Fruit fly (Drosophila melanogaster) whole organism, embryonic: ENCODE results near the gene CG46059.

ENCODE experiments used
- Bteb2 ChIP-seq: fragments of 200-800 bp; sonication (Bioruptor generic); optimal IDR thresholded peaks from 2 replicates; lab custom pipeline; 2016; ENCODE audit warnings: missing biosample characterization, missing genetic modification characterization
- CG10209 ChIP-seq: fragments of 200-800 bp; sonication (Bioruptor generic); optimal IDR thresholded peaks from 3 replicates; lab custom pipeline; 2017; ENCODE audit warnings: missing biosample characterization, mild to moderate bottlenecking, missing genetic modification characterization, missing genetic modification reagents
- CG10979 ChIP-seq: fragments of 200-800 bp; sonication (Bioruptor generic); optimal IDR thresholded peaks from 2 replicates; lab custom pipeline; 2018; ENCODE audit warnings: missing biosample characterization, mild to moderate bottlenecking, missing genetic modification characterization, moderate library complexity
- CG11398 ChIP-seq: fragments of 200-800 bp; sonication (Bioruptor generic); optimal IDR thresholded peaks from 2 replicates; lab custom pipeline; 2016; ENCODE audit warnings: missing biosample characterization, missing genetic modification characterization
- CG11560 ChIP-seq: fragments of 200-800 bp; sonication (Bioruptor generic); IDR thresholded peaks from 3 replicates; pipeline ENCODE4 v1.3.6; 2022; ENCODE audit warnings: missing biosample characterization, missing genetic modification characterization
- CG13775 ChIP-seq: fragments of 200-800 bp; sonication (Bioruptor generic); optimal IDR thresholded peaks from 3 replicates; lab custom pipeline; 2017; ENCODE audit warnings: missing biosample characterization, mild to moderate bottlenecking, missing genetic modification characterization
- CG17186 ChIP-seq: fragments of 200-800 bp; sonication (Bioruptor generic); optimal IDR thresholded peaks from 3 replicates; lab custom pipeline; 2017; ENCODE audit warnings: missing biosample characterization, missing genetic modification reagents, missing genetic modification characterization
- CG17359 ChIP-seq: fragments of 200-800 bp; sonication (Bioruptor generic); optimal IDR thresholded peaks from 3 replicates; lab custom pipeline; 2018; ENCODE audit warnings: missing biosample characterization, mild to moderate bottlenecking, missing genetic modification characterization, moderate library complexity
- CG17385 ChIP-seq: fragments of 200-800 bp; sonication (Bioruptor generic); optimal IDR thresholded peaks from 3 replicates; lab custom pipeline; 2018; ENCODE audit warnings: missing biosample characterization, mild to moderate bottlenecking, missing genetic modification characterization
- CG17612 ChIP-seq: fragments of 200-800 bp; sonication (Bioruptor generic); IDR thresholded peaks from 2 replicates; pipeline ENCODE4 v1.3.6; 2022; ENCODE audit warnings: missing biosample characterization, missing genetic modification characterization
- CG2120 ChIP-seq: fragments of 200-800 bp; sonication (Bioruptor generic); optimal IDR thresholded peaks from 3 replicates; lab custom pipeline; 2016; ENCODE audit warnings: missing biosample characterization, missing genetic modification characterization
- CG2199 ChIP-seq: fragments of 200-800 bp; sonication (Bioruptor generic); IDR thresholded peaks from 3 replicates; pipeline ENCODE4 v1.3.6; 2022; ENCODE audit warnings: missing biosample characterization, missing genetic modification characterization
- CG34422 ChIP-seq: fragments of 200-800 bp; sonication (Bioruptor generic); IDR thresholded peaks from 3 replicates; pipeline ENCODE4 v1.3.6; 2022; ENCODE audit warnings: missing biosample characterization, missing genetic modification characterization
- CG4360 ChIP-seq: fragments of 200-800 bp; sonication (Bioruptor generic); IDR thresholded peaks from 2 replicates; pipeline ENCODE4 v1.3.6; 2022; ENCODE audit warnings: missing biosample characterization, missing genetic modification characterization
- CG6254 ChIP-seq: fragments of 200-800 bp; sonication (Bioruptor generic); optimal IDR thresholded peaks from 3 replicates; lab custom pipeline; 2017; ENCODE audit warnings: mild to moderate bottlenecking, missing biosample characterization, missing genetic modification reagents, missing genetic modification characterization
- CG6654 ChIP-seq: fragments of 200-800 bp; sonication (Bioruptor generic); optimal IDR thresholded peaks from 2 replicates; lab custom pipeline; 2017; ENCODE audit warnings: missing biosample characterization, mild to moderate bottlenecking, missing genetic modification characterization
- CG7357 ChIP-seq: fragments of 200-800 bp; sonication (Bioruptor generic); IDR thresholded peaks from 3 replicates; pipeline ENCODE4 v1.3.6; 2022; ENCODE audit warnings: missing biosample characterization, missing genetic modification characterization
- CG7928 ChIP-seq: fragments of 200-800 bp; sonication (Bioruptor generic); optimal IDR thresholded peaks from 2 replicates; lab custom pipeline; 2017; ENCODE audit warnings: missing biosample characterization, mild to moderate bottlenecking, missing genetic modification characterization
- CG9215 ChIP-seq: fragments of 200-800 bp; sonication (Bioruptor generic); IDR thresholded peaks from 2 replicates; pipeline ENCODE4 v1.3.6; 2022; ENCODE audit warnings: missing biosample characterization, missing genetic modification characterization
- D ChIP-seq, 2 experiments: fragments of 200-800 bp in 1 of 2; fragments of >200 bp in 1 of 2; sonication (Bioruptor generic) in 1 of 2; optimal IDR thresholded peaks; 2 replicates in 1 of 2; 3 replicates in 1 of 2; lab custom pipeline; 2017; ENCODE audit warnings: mild to moderate bottlenecking in 1 of 2, missing biosample characterization in 1 of 2, missing genetic modification characterization in 1 of 2, missing genetic modification reagents in 1 of 2
- D19A ChIP-seq: fragments of 200-800 bp; optimal IDR thresholded peaks from 3 replicates; lab custom pipeline; 2019; ENCODE audit warnings: missing biosample characterization, mild to moderate bottlenecking, missing genetic modification characterization, moderate library complexity
- D19B ChIP-seq: fragments of 200-800 bp; sonication (Bioruptor generic); optimal IDR thresholded peaks from 2 replicates; lab custom pipeline; 2017; ENCODE audit warnings: missing biosample characterization, mild to moderate bottlenecking, missing genetic modification characterization
- Eip74EF ChIP-seq, 2 experiments: fragments of 200-800 bp in 1 of 2; fragments of >200 bp in 1 of 2; sonication (Bioruptor generic) in 1 of 2; optimal IDR thresholded peaks; 2 replicates each; lab custom pipeline; 2017 to 2019; ENCODE audit warnings: missing biosample characterization in 2 of 2, missing genetic modification characterization in 2 of 2, mild to moderate bottlenecking in 1 of 2, moderate library complexity in 1 of 2
- Elba2 ChIP-seq: fragments of 200-800 bp; sonication (Bioruptor generic); optimal IDR thresholded peaks from 3 replicates; lab custom pipeline; 2016; ENCODE audit warnings: missing biosample characterization, missing genetic modification characterization
- Hr3 ChIP-seq: fragments of 200-800 bp; sonication (Bioruptor generic); optimal IDR thresholded peaks from 3 replicates; lab custom pipeline; 2016; ENCODE audit warnings: missing biosample characterization, missing genetic modification characterization
- Hr51 ChIP-seq, 2 experiments: fragments of 200-800 bp; sonication (Bioruptor generic); optimal IDR thresholded peaks; 2 replicates in 1 of 2; 3 replicates in 1 of 2; lab custom pipeline; 2016 to 2018; ENCODE audit warnings: missing biosample characterization in 2 of 2, missing genetic modification characterization in 2 of 2, mild to moderate bottlenecking in 1 of 2, moderate library complexity in 1 of 2
- Lpt ChIP-seq: fragments of >200 bp; optimal IDR thresholded peaks from 2 replicates; lab custom pipeline; 2018; ENCODE audit warnings: missing biosample characterization, missing genetic modification characterization
- Myb ChIP-seq: fragments of 200-800 bp; sonication (Bioruptor generic); optimal IDR thresholded peaks from 2 replicates; lab custom pipeline; 2016; ENCODE audit warnings: missing biosample characterization, missing genetic modification characterization
- Sox100B ChIP-seq: fragments of 200-800 bp; sonication (Bioruptor generic); optimal IDR thresholded peaks from 3 replicates; lab custom pipeline; 2018; ENCODE audit warnings: missing biosample characterization, mild to moderate bottlenecking, missing genetic modification characterization
- Taf1 ChIP-seq: fragments of 200-800 bp; sonication (Bioruptor generic); IDR thresholded peaks from 2 replicates; pipeline ENCODE4 v1.3.6; 2022; ENCODE audit warnings: missing biosample characterization, missing genetic modification characterization
- bbx ChIP-seq: fragments of 200-800 bp; sonication (Bioruptor generic); IDR thresholded peaks from 2 replicates; pipeline ENCODE4 v1.3.6; 2022; ENCODE audit warnings: missing biosample characterization, missing genetic modification characterization; ENCODE audit not compliant: partially characterized antibody
- crp ChIP-seq, 2 experiments: fragments of 200-800 bp; sonication (Bioruptor generic); optimal IDR thresholded peaks; 2 replicates in 1 of 2; 3 replicates in 1 of 2; lab custom pipeline; 2017; ENCODE audit warnings: missing biosample characterization in 2 of 2, missing genetic modification characterization in 2 of 2, mild to moderate bottlenecking in 1 of 2, moderate library complexity in 1 of 2
- dpn ChIP-seq, 2 experiments: fragments of 200-800 bp; sonication (Bioruptor generic); optimal IDR thresholded peaks; 3 replicates each; lab custom pipeline; 2016; ENCODE audit warnings: missing biosample characterization in 2 of 2, missing genetic modification characterization in 2 of 2
- fd102C ChIP-seq: fragments of 200-800 bp; sonication (Bioruptor generic); optimal IDR thresholded peaks from 2 replicates; lab custom pipeline; 2018; ENCODE audit warnings: missing biosample characterization, mild to moderate bottlenecking, missing genetic modification characterization, moderate library complexity
- gce ChIP-seq: fragments of 200-800 bp; sonication (Bioruptor generic); IDR thresholded peaks from 3 replicates; pipeline ENCODE4 v1.3.6; 2022; ENCODE audit warnings: missing biosample characterization, missing genetic modification characterization
- gem ChIP-seq: fragments of 200-800 bp; sonication (Bioruptor generic); optimal IDR thresholded peaks from 2 replicates; lab custom pipeline; 2019; ENCODE audit warnings: missing biosample characterization, mild to moderate bottlenecking, missing genetic modification characterization, moderate library complexity
- gsb ChIP-seq: fragments of 200-800 bp; sonication (Bioruptor generic); IDR thresholded peaks from 2 replicates; pipeline ENCODE4 v1.3.6; 2022; ENCODE audit warnings: missing biosample characterization, missing genetic modification characterization
- mirr ChIP-seq: fragments of 200-800 bp; sonication (Bioruptor generic); optimal IDR thresholded peaks from 3 replicates; lab custom pipeline; 2018; ENCODE audit warnings: missing biosample characterization, mild to moderate bottlenecking, missing genetic modification characterization
- pan ChIP-seq, 4 experiments: fragments of >200 bp in 3 of 4; fragments of 200-800 bp in 1 of 4; sonication (Bioruptor generic) in 1 of 4; optimal IDR thresholded peaks in 3 of 4; IDR thresholded peaks in 1 of 4; 2 replicates each; pipeline versions ENCODE4 v1.3.6 to Lab custom; 2017 to 2022; ENCODE audit warnings: missing biosample characterization in 2 of 4, missing genetic modification characterization in 2 of 4, mixed read lengths in 1 of 4
- repo ChIP-seq: fragments of 200-800 bp; sonication (Bioruptor generic); optimal IDR thresholded peaks from 2 replicates; lab custom pipeline; 2016; ENCODE audit warnings: missing biosample characterization, missing genetic modification characterization
- ro ChIP-seq: fragments of 200-800 bp; sonication (Bioruptor generic); IDR thresholded peaks from 2 replicates; pipeline ENCODE4 v1.3.6; 2022; ENCODE audit warnings: missing biosample characterization, missing genetic modification characterization
- sc ChIP-seq, 3 experiments: fragments of >200 bp in 2 of 3; fragments of 200-800 bp in 1 of 3; sonication (Bioruptor generic) in 1 of 3; optimal IDR thresholded peaks; 2 replicates in 2 of 3; 3 replicates in 1 of 3; lab custom pipeline; 2017; ENCODE audit warnings: mild to moderate bottlenecking in 1 of 3, missing biosample characterization in 1 of 3, missing genetic modification characterization in 1 of 3, missing genetic modification reagents in 1 of 3
- scrt ChIP-seq: fragments of 200-800 bp; sonication (Bioruptor generic); optimal IDR thresholded peaks from 2 replicates; lab custom pipeline; 2018; ENCODE audit warnings: missing biosample characterization, mild to moderate bottlenecking, missing genetic modification characterization, moderate library complexity
- shn ChIP-seq: fragments of 200-800 bp; sonication (Bioruptor generic); optimal IDR thresholded peaks from 3 replicates; lab custom pipeline; 2016; ENCODE audit warnings: missing biosample characterization, missing genetic modification characterization
- trh ChIP-seq: fragments of 200-800 bp; sonication (Bioruptor generic); optimal IDR thresholded peaks from 2 replicates; lab custom pipeline; 2016; ENCODE audit warnings: missing biosample characterization, missing genetic modification characterization
- vnd ChIP-seq: fragments of 200-800 bp; sonication (Bioruptor generic); IDR thresholded peaks from 3 replicates; pipeline ENCODE4 v1.3.6; 2022; ENCODE audit warnings: missing biosample characterization, missing genetic modification characterization; ENCODE audit not compliant: partially characterized antibody
- zfh2 ChIP-seq: fragments of 200-800 bp; sonication (Bioruptor generic); optimal IDR thresholded peaks from 2 replicates; lab custom pipeline; 2016; ENCODE audit warnings: missing biosample characterization, missing genetic modification characterization

The CG46059 gene

DNA sequence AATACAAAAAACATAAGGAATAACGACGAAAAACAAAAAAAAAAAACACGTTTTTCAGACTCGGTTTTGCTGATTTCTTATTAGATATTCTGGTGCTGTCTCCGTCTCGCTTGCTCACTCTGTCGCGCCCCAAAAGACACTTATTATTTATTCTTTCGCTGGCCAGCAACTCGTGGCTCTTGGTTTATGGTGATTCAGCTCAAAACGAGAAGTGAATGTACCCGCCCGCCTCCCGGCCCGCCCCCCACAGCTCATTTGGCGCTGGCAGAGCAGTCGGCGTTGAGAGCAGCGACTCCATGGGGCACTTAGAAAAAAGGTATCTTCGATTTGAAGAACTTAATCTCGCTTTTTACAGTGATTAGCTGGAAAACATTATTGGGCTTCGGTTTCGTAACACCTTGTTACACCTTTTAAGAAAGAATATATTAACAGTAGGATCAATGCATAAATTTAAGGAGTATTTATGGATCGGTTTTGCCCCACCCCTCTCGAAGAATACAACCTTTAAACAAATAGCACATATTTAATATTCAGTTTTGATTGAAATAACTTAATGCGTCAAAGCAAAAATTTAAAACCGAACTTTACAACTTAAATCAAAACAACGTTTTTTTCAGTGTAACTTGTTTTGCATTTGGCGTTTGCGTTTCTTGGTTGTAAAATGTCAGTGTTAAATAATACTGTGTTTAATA is 42.0 kb downstream of the CG46059 start (continued):
- peak; percentile 51 for TF ChIP-seq CG6654
- TF ChIP-seq D19B (GFP tag; lab: Kevin White, UChicago), result peak; percentile 72
- no peak for TF ChIP-seq Lpt (GFP tag; lab: Kevin White, UChicago)
- no peak for TF ChIP-seq vnd
- no peak for TF ChIP-seq CG4360
- peak; percentile 51 for TF ChIP-seq CG17359 (tag; lab: Kevin White, UChicago)
- TF ChIP-seq Sox100B (GFP tag; lab: Kevin White, UChicago), result peak; percentile 82
- no peak for TF ChIP-seq gce
- 0 out of 2 replicates have a peak, but pooled peaks have one; percentile 33 for TF ChIP-seq gsb (GFP tag; lab: Robert Waterston, UW)
- TF ChIP-seq trh, result peak; percentile 7
- no peak for TF ChIP-seq CG2199 (GFP tag; lab: Robert Waterston, UW)
- peak; percentile 81 for TF ChIP-seq CG10979 (tag; lab: Kevin White, UChicago)
- no peak for TF ChIP-seq D (optimal IDR thresholded peaks at IDR 0.05; lab: Kevin White, UChicago)
- TF ChIP-seq D (GFP tag; optimal IDR thresholded peaks at IDR 0.05; lab: Kevin White, UChicago), result peak; percentile 64
- no peak for TF ChIP-seq mirr (GFP tag; lab: Kevin White, UChicago)
- TF ChIP-seq scrt (GFP tag; lab: Kevin White, UChicago), result peak; percentile 51
- TF ChIP-seq fd102C (GFP tag; lab: Kevin White, UChicago), result no peak
- no peak for TF ChIP-seq sc (optimal IDR thresholded peaks at IDR 0.05; lab: Kevin White, UChicago)
- TF ChIP-seq sc (GFP tag; optimal IDR thresholded peaks at IDR 0.05; lab: Kevin White, UChicago), result peak; percentile 55
- no peak for TF ChIP-seq Elba2 (GFP tag; lab: Kevin White, UChicago)
- peak; percentile 59 to 73 for TF ChIP-seq Hr51 (GFP tag; optimal IDR thresholded peaks at IDR 0.05; lab: Kevin White, UChicago)
- TF ChIP-seq Eip74EF (GFP tag; optimal IDR thresholded peaks at IDR 0.05; lab: Kevin White, UChicago), result peak in 1 of 2 experiments; percentile 60
- TF ChIP-seq CG13775 (GFP tag; lab: Kevin White, UChicago), result peak; percentile 82
- TF ChIP-seq Taf1 (GFP tag; lab: Robert Waterston, UW), result no peak
- TF ChIP-seq CG17186 (GFP tag; lab: Kevin White, UChicago), result no peak
- no peak for TF ChIP-seq ro
- TF ChIP-seq CG11560 (tag; lab: Robert Waterston, UW), result no peak
- peak; percentile 70 for TF ChIP-seq D19A (tag; lab: Kevin White, UChicago)
- TF ChIP-seq Myb, result peak; percentile 19
- TF ChIP-seq shn (GFP tag; lab: Kevin White, UChicago), result peak; percentile 29
- no peak for TF ChIP-seq CG7357
- TF ChIP-seq CG9215 (GFP tag; lab: Robert Waterston, UW), result peak; percentile 57
- TF ChIP-seq Hr3 (GFP tag; lab: Kevin White, UChicago), result peak; percentile 54
- TF ChIP-seq CG34422, result 0 out of 3 replicates have a peak, but pooled peaks have one; percentile 43
- no peak for TF ChIP-seq bbx (GFP tag; lab: Robert Waterston, UW)
- peak; percentile 66 for TF ChIP-seq zfh2 (GFP tag; lab: Kevin White, UChicago)
- TF ChIP-seq crp (GFP tag; optimal IDR thresholded peaks at IDR 0.05; lab: Kevin White, UChicago), result no peak
- peak; percentile 84 for TF ChIP-seq CG2120
- TF ChIP-seq CG6254 (GFP tag; lab: Kevin White, UChicago), result peak; percentile 65
- peak; percentile 88 for TF ChIP-seq gem (tag; lab: Kevin White, UChicago)
- TF ChIP-seq CG17612 (GFP tag; lab: Robert Waterston, UW), result no peak
- TF ChIP-seq CG11398 (GFP tag; lab: Kevin White, UChicago), result peak; percentile 46
- TF ChIP-seq CG17385 (GFP tag; lab: Kevin White, UChicago), result peak; percentile 50
- TF ChIP-seq repo (GFP tag; lab: Kevin White, UChicago), result peak; percentile 33
- no peak for TF ChIP-seq pan (optimal IDR thresholded peaks at IDR 0.05; lab: Kevin White, UChicago)
- peak in 1 of 2 experiments; percentile 44 for TF ChIP-seq pan (GFP tag; optimal IDR thresholded peaks at IDR 0.05 in 1 of 2, IDR thresholded peaks at IDR 0.05 in 1 of 2)
- peak; percentile 74 to 80 for TF ChIP-seq dpn (GFP tag; optimal IDR thresholded peaks at IDR 0.05; lab: Kevin White, UChicago)
- TF ChIP-seq CG10209, result peak; percentile 70
- TF ChIP-seq CG7928 (GFP tag; lab: Kevin White, UChicago), result peak; percentile 51
- peak; percentile 78 for TF ChIP-seq Bteb2
